Worm (Caenorhabditis elegans) whole organism, L4/young adult: ENCODE data around the gene K08D8.2.

Source experiments
- W03F9.2 ChIP-seq: fragments of 150-350 bp; optimal IDR thresholded peaks from 2 replicates; lab custom pipeline; 2014; ENCODE audit warnings: missing biosample characterization, missing genetic modification characterization
- dao-5 ChIP-seq: sonication (generic microtip); optimal IDR thresholded peaks from 2 replicates; lab custom pipeline; 2016; ENCODE audit warnings: missing genotype, missing genetic modification characterization, moderate library complexity, missing compliant biosample characterization
- him-1 ChIP-seq: sonication (generic microtip); optimal IDR thresholded peaks from 2 replicates; lab custom pipeline; 2016; ENCODE audit warnings: missing genotype, missing genetic modification reagents, missing genetic modification characterization, missing compliant biosample characterization

The K08D8.2 gene

DNA sequence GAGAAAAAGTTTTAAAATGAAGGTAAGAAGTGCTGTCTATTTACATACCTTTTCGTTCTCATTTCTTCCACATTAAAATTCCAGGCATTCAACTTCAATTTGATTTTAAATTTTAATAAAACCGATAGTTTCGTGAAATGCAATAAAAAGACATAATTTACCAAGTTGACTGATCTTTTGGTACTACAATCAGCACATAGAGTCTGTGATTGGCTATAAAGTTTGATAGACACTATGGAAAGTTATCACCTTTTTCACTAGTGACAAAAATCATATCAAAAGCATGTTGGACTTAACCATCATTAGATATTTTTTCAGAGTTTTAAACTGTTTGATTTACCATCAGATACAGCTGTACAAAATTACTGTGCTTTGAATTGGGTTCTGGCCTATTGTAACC is 12.6 kb downstream of the K08D8.2 start, which contains the start of gene srz-15:
srz-15 (plus strand) TSS at position 301 of the 400 bp plus-strand sequence.
- TF ChIP-seq W03F9.2 (tag; lab: Kevin White, UChicago): no peak
- TF ChIP-seq dao-5 (tag; lab: Kevin White, UChicago): no peak
- no peak for TF ChIP-seq him-1 (tag; lab: Kevin White, UChicago)

DNA sequence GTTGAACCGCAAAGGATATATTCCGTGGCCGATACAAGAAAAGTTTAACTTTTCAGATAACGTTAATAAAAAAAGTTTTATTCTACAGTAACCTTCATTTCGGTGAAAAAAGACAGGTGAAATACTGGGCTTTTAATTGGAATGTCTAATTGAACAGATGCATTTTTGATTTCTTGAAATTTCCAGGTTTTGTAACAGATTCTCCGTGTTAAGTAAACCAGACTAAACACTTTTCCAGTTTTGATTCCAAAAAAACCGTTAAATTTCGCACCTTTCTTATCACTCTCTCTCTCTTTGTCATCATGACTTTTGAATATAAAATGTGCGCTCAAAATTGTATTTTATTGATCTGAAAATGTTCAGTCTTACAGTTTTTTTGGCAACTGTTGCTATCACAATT is 15.4 kb downstream of the K08D8.2 start, which contains the start of gene C32H11.3:
C32H11.3 (plus strand) TSS at position 301 of the 400 bp plus-strand sequence.
- TF ChIP-seq W03F9.2 (tag; lab: Kevin White, UChicago) (no peak), him-1 (tag; lab: Kevin White, UChicago) (no peak), dao-5 (tag; lab: Kevin White, UChicago) (no peak)

DNA sequence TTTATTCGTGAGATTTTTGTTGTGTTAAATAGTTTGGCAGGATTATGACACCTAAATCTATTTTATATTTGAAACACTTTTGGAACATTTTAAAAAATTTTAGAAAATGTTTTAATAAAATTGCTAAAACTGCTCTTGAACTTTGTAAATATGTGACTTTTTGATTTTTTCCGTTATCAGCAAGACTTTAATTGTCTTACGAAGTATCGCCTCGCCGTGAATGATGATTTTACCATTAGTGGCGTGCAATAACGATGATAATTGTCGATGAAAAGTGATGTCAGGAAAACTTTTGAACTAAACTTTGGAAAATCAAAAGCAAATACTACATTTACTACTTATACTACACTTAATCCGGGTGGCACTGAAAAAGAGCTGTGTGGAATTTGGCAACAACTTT is 17.7 kb downstream of the K08D8.2 start:
- TF ChIP-seq W03F9.2 (tag; lab: Kevin White, UChicago) (no peak), dao-5 (tag; lab: Kevin White, UChicago) (no peak), him-1 (tag; lab: Kevin White, UChicago) (no peak)

DNA sequence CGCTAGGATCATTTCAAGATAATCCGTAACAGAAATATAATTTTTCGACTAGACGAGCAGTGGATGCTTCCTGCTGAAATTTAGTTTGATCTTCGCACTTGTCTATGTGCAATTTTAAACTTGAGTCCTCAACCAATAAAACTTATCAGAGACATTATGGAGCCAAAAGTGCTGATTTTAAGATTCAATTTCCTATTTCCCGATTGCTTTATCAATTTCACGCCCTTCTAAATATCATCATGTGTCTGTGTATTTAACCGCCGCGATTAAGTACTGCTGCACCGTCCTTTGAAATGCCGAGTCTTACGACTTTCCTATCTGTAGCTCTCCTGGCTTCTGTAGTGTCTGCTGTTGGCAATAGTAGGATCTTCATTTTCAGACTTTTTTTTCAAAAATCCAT is 18.2 kb downstream of the K08D8.2 start, which contains the start of gene C32H11.4:
C32H11.4 (plus strand) TSS at position 238 of the 400 bp plus-strand sequence.
- TF ChIP-seq W03F9.2 (tag; lab: Kevin White, UChicago) (no peak), him-1 (tag; lab: Kevin White, UChicago) (no peak), dao-5 (tag; lab: Kevin White, UChicago) (no peak)

DNA sequence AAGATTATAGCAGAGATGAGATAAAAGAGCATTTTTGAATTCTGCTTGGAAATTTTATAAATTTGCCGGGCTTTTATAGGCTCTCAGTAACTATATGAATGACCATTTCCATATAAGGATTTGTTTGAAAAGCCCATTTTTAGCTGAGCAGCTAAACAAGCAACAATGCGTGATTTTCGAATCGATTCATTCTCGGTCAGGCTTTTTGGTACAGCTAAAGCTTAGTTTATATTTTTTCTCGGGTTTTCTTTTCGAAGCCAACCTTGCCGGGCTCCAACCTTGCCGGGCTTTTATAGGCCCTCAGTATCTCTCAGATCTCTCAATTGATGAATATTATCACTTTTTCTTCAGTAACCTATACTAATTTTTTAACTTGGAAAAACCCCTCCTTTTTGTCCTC is 21.5 kb downstream of the K08D8.2 start, which contains the start of gene srlf-4:
srlf-4 (minus strand) TSS at position 101 of the 400 bp plus-strand sequence.
- no peak for TF ChIP-seq dao-5 (tag; lab: Kevin White, UChicago)
- TF ChIP-seq W03F9.2 (tag; lab: Kevin White, UChicago): no peak
- no peak for TF ChIP-seq him-1 (tag; lab: Kevin White, UChicago)

DNA sequence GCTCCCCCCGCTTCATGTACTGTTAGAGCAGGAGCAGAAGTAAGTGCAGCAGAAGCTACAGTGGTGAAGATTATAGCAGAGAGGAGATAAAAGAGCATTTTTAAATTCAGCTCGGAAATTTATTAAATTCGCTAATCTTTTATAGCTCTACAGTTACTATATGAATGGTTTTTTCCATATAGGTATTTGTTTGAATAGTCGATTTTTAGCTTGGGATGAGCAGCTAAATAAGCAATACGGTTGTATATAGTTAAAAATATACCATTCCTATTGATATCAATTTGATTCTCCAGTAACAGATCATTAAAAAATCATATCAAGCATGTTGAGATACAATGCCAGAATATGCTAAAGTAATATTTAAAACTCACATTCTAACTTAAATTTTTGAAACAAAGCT is 23.8 kb downstream of the K08D8.2 start, which contains the start of gene srlf-5:
srlf-5 (minus strand) TSS at position 101 of the 400 bp plus-strand sequence.
- TF ChIP-seq dao-5 (tag; lab: Kevin White, UChicago) (no peak), W03F9.2 (tag; lab: Kevin White, UChicago) (no peak), him-1 (tag; lab: Kevin White, UChicago) (no peak)

DNA sequence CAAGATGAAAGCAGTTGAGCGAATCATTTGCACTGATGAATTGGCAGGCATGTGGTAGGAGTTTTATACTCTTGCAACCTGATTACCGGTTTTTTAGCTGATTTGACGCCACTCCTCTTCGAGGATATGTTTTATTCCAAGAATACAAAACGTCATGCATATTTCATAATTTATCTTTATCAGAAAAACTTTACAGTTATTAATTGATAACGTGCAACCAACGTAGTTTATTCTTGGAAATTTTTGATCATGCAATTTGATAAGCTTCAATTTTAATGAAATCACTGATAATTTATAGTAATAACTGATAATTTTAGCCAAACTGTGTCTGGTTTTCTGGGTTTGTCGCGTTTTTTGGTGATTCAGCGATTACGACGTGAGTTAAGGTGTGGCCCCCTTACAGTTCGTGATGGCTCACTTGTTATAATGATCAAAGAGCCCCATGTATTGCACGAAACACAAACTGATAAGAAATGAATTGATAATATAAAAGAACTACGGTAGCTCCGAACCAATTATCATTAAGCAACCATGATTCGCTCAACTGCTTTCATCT is 33.4 kb downstream of the K08D8.2 start, which contains the start of the genes cld-1 and dod-21:
cld-1 (minus strand) TSS at position 51 of the 556 bp plus-strand sequence.
dod-21 (plus strand) TSS at position 518 of the 556 bp plus-strand sequence.
- TF ChIP-seq W03F9.2 (tag; lab: Kevin White, UChicago): peak; percentile 28
- TF ChIP-seq dao-5 (tag; lab: Kevin White, UChicago): no peak

DNA sequence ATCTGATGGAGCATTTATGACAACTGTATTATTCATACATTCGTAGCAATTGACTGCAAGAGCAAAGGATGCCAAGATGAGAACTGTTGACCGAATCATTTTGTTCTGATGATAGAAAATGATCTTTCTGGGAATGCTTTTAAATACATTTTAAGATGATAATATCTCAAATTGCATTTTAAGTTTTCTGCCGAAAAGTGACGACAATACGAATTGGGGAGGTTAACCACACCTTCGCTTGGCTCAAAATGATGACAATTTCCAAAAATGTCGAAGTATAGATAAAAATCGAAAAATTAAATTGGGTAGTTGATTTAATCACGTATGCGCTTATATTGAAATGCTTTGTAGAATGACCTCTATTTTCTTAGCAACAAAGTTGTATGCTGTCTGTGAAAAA is 38.4 kb downstream of the K08D8.2 start, which contains the start of gene dod-24:
dod-24 (minus strand) TSS at position 101 of the 400 bp plus-strand sequence.
- TF ChIP-seq him-1 (tag; lab: Kevin White, UChicago): no peak
- TF ChIP-seq W03F9.2 (tag; lab: Kevin White, UChicago): no peak
- TF ChIP-seq dao-5 (tag; lab: Kevin White, UChicago): no peak

DNA sequence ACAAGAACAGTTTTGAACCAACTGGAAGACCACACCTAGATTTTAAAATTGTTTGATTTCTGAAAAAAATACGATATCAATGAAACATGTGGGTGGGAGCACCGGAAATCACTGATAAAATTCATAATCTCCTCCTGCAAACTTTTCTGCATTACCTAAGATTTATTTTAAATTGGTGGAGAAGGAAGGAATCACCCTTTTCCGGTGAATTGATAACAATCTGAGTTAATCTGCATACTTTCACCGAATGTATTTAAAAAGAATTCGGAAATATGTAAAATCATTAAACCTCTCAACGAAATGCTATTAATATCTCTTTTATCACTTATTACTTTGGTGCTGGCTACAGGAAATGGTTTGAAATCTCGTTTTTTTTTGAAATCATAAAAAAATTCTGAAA is 39.8 kb downstream of the K08D8.2 start, which contains the start of gene dct-19:
dct-19 (plus strand) TSS at position 301 of the 400 bp plus-strand sequence.
- TF ChIP-seq him-1 (tag; lab: Kevin White, UChicago) (no peak), dao-5 (tag; lab: Kevin White, UChicago) (no peak), W03F9.2 (tag; lab: Kevin White, UChicago) (no peak)

DNA sequence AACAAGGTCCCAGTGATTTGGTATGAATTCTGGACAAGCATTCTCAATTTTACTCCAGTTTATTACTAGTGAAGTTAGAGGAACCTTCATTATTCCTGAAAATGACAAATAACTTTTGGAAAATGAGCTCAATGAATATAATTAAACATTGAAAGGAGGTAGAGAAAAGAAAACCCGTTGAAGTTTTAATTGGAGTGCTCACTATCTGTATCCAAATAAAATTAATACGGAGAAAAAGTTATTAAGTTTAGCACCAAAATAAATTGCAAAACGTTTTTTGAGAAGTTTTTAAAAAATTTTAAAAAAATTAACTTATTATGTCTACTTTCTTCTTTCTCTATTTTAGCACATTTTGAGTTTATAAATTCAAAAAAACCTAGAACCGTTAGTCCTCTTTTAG is 43.6 kb downstream of the K08D8.2 start, which contains the start of gene F55G11.1:
F55G11.1 (minus strand) TSS at position 101 of the 400 bp plus-strand sequence.
- TF ChIP-seq him-1 (tag; lab: Kevin White, UChicago): no peak
- TF ChIP-seq dao-5 (tag; lab: Kevin White, UChicago): no peak
- TF ChIP-seq W03F9.2 (tag; lab: Kevin White, UChicago): no peak

DNA sequence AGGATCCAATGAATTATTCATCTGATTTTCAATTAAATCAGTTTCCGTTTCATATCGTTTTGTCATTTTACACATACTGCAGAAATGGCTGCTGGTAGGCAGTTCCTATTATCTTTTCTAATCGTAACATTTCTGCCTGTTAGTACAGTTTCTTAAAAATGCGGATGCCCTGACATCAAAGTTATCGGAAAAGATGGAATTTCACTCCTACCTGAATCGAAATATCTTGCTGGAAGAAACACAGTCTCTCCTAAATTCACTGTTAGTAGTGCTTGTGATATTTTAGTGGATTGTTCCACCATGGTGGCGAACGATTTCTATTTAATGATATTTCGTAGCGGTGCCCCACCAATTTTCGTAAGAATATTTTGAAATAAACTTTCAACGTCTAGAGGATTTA is 45.6 kb downstream of the K08D8.2 start, which contains the start of gene F55G11.10:
F55G11.10 (plus strand) TSS at position 301 of the 400 bp plus-strand sequence.
- no peak for TF ChIP-seq dao-5 (tag; lab: Kevin White, UChicago)
- TF ChIP-seq W03F9.2 (tag; lab: Kevin White, UChicago): no peak
- no peak for TF ChIP-seq him-1 (tag; lab: Kevin White, UChicago)
